Worm (Caenorhabditis elegans): ENCODE results near the gene tald-1.
"Not testable (repeated sequence)": the region's sequence is repeated elsewhere in the genome, so short reads cannot be mapped to it uniquely, and the experiment has no call there.

The tald-1 gene

DNA sequence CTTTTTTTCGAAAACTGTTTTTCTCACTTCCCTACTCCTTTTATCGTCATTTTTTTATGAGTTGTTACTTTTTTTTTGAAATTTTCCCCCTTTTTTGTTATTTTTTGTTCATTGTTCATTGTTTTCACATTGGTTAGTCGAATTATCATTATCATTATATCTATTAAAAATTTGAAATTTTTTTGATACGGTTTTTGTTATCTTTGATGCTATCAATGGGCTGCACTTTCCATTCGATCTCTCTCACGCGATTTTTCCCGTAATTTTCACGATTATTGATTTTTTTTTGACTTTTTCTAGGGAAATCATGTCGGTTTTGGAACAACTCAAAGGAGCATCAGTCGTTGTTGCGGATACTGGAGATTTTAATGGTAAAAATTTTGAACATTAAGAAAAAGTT lies at the start of gene tald-1:
tald-1 (plus strand) TSS at position 301 of the 400 bp plus-strand sequence.
- no peak for TF ChIP-seq ceh-63 (GFP tag; optimal IDR thresholded peaks at IDR 0.05)
- no peak for TF ChIP-seq nhr-12 (tag; optimal IDR thresholded peaks at IDR 0.05)
- peak; percentile 40 for TF ChIP-seq elt-2 (tag; optimal IDR thresholded peaks at IDR 0.05)
- no peak for TF ChIP-seq skn-1 (tag; optimal IDR thresholded peaks at IDR 0.05)
- no peak for TF ChIP-seq unc-62 (GFP tag; optimal IDR thresholded peaks at IDR 0.05)

DNA sequence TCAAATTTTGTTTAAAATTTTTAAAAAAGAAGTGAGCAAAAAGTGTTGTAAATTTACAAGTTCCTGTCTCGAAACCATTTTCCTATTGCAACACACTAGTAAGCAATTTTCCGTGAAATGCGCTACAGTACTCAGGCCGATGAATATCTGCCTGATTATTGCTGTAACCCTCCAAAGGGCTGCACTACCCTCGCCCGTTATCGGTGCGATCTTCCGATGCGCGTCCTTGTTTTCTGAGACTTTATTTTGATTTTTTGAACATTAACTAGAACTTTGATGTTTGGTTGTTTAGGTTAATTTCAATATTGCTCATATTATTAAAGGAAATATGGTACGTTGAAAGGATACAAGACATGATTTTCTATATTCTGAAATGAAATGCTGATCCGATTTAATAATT lies 48.2 kb upstream of the tald-1 start:
- TF ChIP-seq efl-1 (optimal IDR thresholded peaks at IDR 0.05), result no peak
- peak in 1 of 2 experiments; percentile 20 for TF ChIP-seq efl-1 (GFP tag; optimal IDR thresholded peaks at IDR 0.05 in 1 of 2)
- no peak for TF ChIP-seq ztf-4 (tag; optimal IDR thresholded peaks at IDR 0.05)
- TF ChIP-seq nhr-85 (tag), result peak; percentile 86
- TF ChIP-seq aha-1 (tag; optimal IDR thresholded peaks at IDR 0.05), result no peak

DNA sequence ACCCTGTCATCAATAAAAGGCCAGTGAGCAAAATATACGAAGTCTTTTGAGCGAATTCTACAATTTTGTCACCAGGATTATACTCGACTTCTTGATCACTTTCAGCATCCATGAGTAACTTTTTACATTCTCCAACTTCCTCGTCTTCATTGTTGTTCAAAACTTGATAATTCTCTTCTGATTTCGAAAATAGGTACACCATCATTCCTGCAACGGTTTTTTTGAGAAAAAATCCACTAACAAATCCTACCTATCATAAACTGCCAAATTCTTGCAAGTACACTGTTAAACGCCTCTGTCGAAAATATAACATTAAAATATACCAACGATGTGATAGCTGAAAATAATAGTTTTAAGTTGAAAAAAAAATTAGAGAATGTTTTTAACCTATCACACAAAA lies 41.6 kb upstream of the tald-1 start:
- no peak for TF ChIP-seq ama-1 (optimal IDR thresholded peaks at IDR 0.05)
- no peak for TF ChIP-seq efl-1 (optimal IDR thresholded peaks at IDR 0.05)
- TF ChIP-seq efl-1 (GFP tag; optimal IDR thresholded peaks at IDR 0.05 in 1 of 2), result peak in 1 of 2 experiments; percentile 89

DNA sequence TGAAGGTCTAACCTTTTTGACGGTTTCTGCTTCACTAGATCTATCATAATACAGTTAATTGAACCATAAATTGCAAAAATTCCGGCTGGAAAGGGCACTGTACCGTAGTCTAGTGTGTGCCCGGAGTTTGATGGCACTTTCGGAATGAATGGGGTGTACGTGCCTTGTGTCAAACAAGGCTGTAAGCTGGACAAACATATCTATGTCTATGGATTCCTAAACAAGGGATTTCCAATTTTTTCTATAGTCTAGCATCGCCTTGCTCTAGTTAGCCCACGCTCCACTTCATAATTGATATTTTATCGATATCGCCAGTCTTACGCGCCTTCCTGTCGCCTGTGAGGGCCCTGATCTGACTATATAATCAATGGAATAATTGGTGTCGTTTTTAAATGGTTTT lies 39.9 kb upstream of the tald-1 start, which contains the start of gene oac-52:
oac-52 (minus strand) TSS at position 101 of the 400 bp plus-strand sequence.
- no peak for TF ChIP-seq fkh-10 (GFP tag; optimal IDR thresholded peaks at IDR 0.05)
- no peak for TF ChIP-seq dsc-1 (tag; optimal IDR thresholded peaks at IDR 0.05)
- TF ChIP-seq unc-130 (tag; optimal IDR thresholded peaks at IDR 0.05), result no peak
- TF ChIP-seq snpc-4 (tag; optimal IDR thresholded peaks at IDR 0.05), result no peak
- TF ChIP-seq unc-62 (GFP tag; optimal IDR thresholded peaks at IDR 0.05), result no peak
- no peak for TF ChIP-seq nhr-47 (tag; optimal IDR thresholded peaks at IDR 0.05)
- TF ChIP-seq egl-13 (tag; optimal IDR thresholded peaks at IDR 0.05), result no peak

DNA sequence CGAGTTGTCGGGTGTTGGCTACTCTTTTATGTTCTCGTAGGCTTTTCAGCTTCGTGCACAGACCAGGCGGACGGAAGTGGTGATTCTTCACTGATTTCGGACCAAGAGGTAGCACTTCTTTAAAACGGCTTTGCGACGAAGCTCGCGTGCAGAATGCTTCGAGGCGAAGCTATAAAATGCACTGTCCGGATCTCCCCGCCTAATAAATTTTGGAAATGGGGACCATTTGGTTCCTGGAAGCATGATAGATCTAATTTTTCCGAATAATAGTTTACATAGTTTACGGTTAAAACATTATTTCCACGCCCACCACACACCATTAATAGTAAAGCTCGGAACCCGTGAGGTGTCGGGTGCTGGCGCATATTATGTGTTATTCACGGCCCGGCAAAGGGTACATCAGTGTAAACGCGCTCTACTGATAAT lies 38.9 kb upstream of the tald-1 start:
- TF ChIP-seq ama-1 (optimal IDR thresholded peaks at IDR 0.05), result no peak
- peak; percentile 9 for TF ChIP-seq snpc-4 (tag; optimal IDR thresholded peaks at IDR 0.05)

DNA sequence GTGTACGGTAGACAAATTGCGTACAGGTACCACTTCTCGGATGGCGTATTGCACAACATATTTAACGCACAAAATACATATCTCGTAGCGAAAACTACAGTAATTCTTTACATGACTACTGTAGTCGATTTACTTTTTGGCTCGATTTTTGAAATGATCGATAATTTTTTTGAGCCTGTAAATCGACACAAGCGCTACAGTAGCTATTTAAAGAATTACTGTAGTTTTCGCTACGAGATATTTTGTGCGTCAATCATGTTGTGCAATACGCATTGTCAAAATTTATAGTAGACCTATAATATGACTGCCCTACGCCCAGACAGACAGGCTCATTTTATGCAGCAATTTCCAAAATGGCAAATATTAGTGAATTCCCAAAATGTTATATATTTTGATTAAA lies 38.3 kb upstream of the tald-1 start, which contains the start of gene W03B1.5:
W03B1.5 (plus strand) TSS at position 301 of the 400 bp plus-strand sequence.
- not testable (repeated sequence) for TF ChIP-seq lin-15B (tag; optimal IDR thresholded peaks at IDR 0.05); hlh-17 (GFP tag; optimal IDR thresholded peaks at IDR 0.05; ENCODE audit: borderline replicate concordance); elt-3 (tag; optimal IDR thresholded peaks at IDR 0.05)

DNA sequence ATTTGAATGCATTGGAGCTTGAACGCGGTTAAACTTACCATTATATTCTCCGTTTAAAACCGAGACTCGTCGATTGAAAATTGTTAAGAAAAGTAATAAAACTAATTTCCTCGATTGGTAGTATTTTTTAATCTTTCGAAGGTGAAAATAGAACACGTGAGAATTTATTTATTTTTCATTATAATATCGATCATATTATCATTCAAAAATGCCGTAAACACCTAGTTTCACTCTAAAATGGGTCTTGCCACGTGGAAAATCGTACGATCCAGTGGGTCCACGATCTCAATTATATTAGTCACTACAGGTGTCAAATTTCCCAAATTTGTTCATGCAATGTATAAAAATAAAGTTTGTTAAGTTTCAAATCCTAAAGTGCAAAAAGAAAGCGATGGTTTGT lies 29.6 kb upstream of the tald-1 start, which contains the start of gene W03B1.9:
W03B1.9 (minus strand) TSS at position 101 of the 400 bp plus-strand sequence.
- no peak for TF ChIP-seq sup-37 (GFP tag; optimal IDR thresholded peaks at IDR 0.05)
- TF ChIP-seq fkh-4 (tag; optimal IDR thresholded peaks at IDR 0.05; ENCODE audit: borderline replicate concordance), result no peak
- TF ChIP-seq pqm-1 (tag; optimal IDR thresholded peaks at IDR 0.05), result no peak
- no peak for TF ChIP-seq fkh-8 (tag; optimal IDR thresholded peaks at IDR 0.05)
- TF ChIP-seq snpc-4 (tag; optimal IDR thresholded peaks at IDR 0.05), result no peak
- TF ChIP-seq nhr-47 (tag; optimal IDR thresholded peaks at IDR 0.05), result no peak
- no peak for TF ChIP-seq efl-1 (optimal IDR thresholded peaks at IDR 0.05)
- TF ChIP-seq efl-1 (GFP tag; optimal IDR thresholded peaks at IDR 0.05 in 1 of 2), result no peak
- no peak for TF ChIP-seq C04F5.9 (tag; optimal IDR thresholded peaks at IDR 0.05)
- no peak for TF ChIP-seq unc-98 (GFP tag; IDR thresholded peaks at IDR 0.05)
- no peak for TF ChIP-seq nhr-20 (tag; optimal IDR thresholded peaks at IDR 0.05)
- TF ChIP-seq ets-5 (GFP tag; IDR thresholded peaks at IDR 0.05), result no peak
- TF ChIP-seq fkh-10 (GFP tag; optimal IDR thresholded peaks at IDR 0.05), result no peak
- no peak for TF ChIP-seq tbx-2 (tag; optimal IDR thresholded peaks at IDR 0.05)
- no peak for TF ChIP-seq nhr-90 (tag; optimal IDR thresholded peaks at IDR 0.05; ENCODE audit: poor library complexity)
- TF ChIP-seq nhr-11 (tag; optimal IDR thresholded peaks at IDR 0.05), result no peak
- no peak for TF ChIP-seq isw-1 (GFP tag; IDR thresholded peaks at IDR 0.05)
- TF ChIP-seq ceh-8 (GFP tag; optimal IDR thresholded peaks at IDR 0.05), result no peak
- no peak for TF ChIP-seq vab-15 (tag; optimal IDR thresholded peaks at IDR 0.05)
- no peak for TF ChIP-seq ceh-88 (GFP tag; IDR thresholded peaks at IDR 0.05)

All from whole organism, L1 larva.